Worm (Caenorhabditis elegans) whole organism, L3 larva: ENCODE results near the gene C08F11.13.
"Not testable (repeated sequence)": the region's sequence is repeated elsewhere in the genome, so short reads cannot be mapped to it uniquely, and the experiment has no call there.

Experiments
- ama-1 ChIP-seq: fragments of 150-350 bp; optimal IDR thresholded peaks from 2 replicates; lab custom pipeline; 2018
- ceh-16 ChIP-seq: sonication (generic microtip); optimal IDR thresholded peaks from 2 replicates; lab custom pipeline; 2017; ENCODE audit warnings: missing biosample characterization, missing genetic modification characterization
- daf-12 ChIP-seq: fragments of 150-350 bp; optimal IDR thresholded peaks from 2 replicates; lab custom pipeline; 2014; ENCODE audit warnings: missing biosample characterization, missing genetic modification reagents, missing genetic modification characterization
- egl-27 ChIP-seq: sonication (generic microtip); optimal IDR thresholded peaks from 4 replicates; lab custom pipeline; 2017; ENCODE audit warnings: missing biosample characterization, missing genetic modification reagents, missing genetic modification characterization
- elt-1 ChIP-seq: fragments of 150-350 bp; optimal IDR thresholded peaks from 2 replicates; lab custom pipeline; 2014; ENCODE audit warnings: missing biosample characterization, missing genetic modification characterization
- elt-3 ChIP-seq, 3 experiments: fragments of 150-350 bp in 1 of 3; sonication (generic microtip) in 2 of 3; optimal IDR thresholded peaks; 2 replicates in 2 of 3; 4 replicates in 1 of 3; lab custom pipeline; 2014 to 2017; ENCODE audit warnings: missing biosample characterization in 3 of 3, missing genetic modification characterization in 3 of 3
- nhr-12 ChIP-seq: fragments of 150-350 bp; optimal IDR thresholded peaks from 2 replicates; lab custom pipeline; 2014; ENCODE audit warnings: missing biosample characterization, missing genetic modification characterization
- nhr-23 ChIP-seq: fragments of 150-350 bp; optimal IDR thresholded peaks from 2 replicates; lab custom pipeline; 2014; ENCODE audit warnings: missing biosample characterization, missing genetic modification reagents, missing genetic modification characterization
- pqm-1 ChIP-seq: fragments of 150-350 bp; optimal IDR thresholded peaks from 2 replicates; lab custom pipeline; 2017; ENCODE audit warnings: missing biosample characterization, missing genetic modification characterization, inconsistent platforms
- skn-1 ChIP-seq: fragments of 150-350 bp; optimal IDR thresholded peaks from 2 replicates; lab custom pipeline; 2014; ENCODE audit warnings: missing biosample characterization, missing genetic modification characterization
- snpc-4 ChIP-seq: fragments of 150-350 bp; optimal IDR thresholded peaks from 2 replicates; lab custom pipeline; 2014; ENCODE audit warnings: missing biosample characterization, missing genetic modification characterization
- tbx-2 ChIP-seq: sonication (generic microtip); optimal IDR thresholded peaks from 2 replicates; lab custom pipeline; 2016; ENCODE audit warnings: mild to moderate bottlenecking, missing genetic modification characterization, missing compliant biosample characterization
- ztf-11 ChIP-seq: fragments of 150-350 bp; optimal IDR thresholded peaks from 2 replicates; lab custom pipeline; 2014; ENCODE audit warnings: missing biosample characterization, missing genetic modification characterization

DNA sequence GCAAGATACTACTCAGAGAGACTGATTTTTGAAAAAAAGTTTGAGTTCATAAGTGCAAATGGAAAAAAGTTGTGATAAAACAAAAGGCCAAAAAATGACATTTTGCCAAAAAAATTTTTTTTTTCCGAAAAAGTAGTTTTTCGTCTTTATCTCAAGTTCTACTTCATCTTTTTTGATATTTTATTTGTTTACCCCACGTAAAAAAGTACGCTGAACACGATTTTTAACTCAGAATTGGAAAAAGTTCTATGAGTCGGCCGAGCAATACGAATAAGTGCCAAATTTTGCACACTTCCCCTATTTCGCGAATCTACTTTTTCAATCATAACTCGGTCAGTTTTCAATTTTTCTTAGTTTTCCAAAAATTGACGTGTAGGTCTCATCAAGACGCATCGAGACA, 30.7 kb downstream of the C08F11.13 start, which contains the start of gene sru-16:
- TF ChIP-seq ceh-16 (tag; lab: Kevin White, UChicago); ama-1 (lab: Kevin White, UChicago); tbx-2 (tag; lab: Kevin White, UChicago); snpc-4 (tag; lab: Kevin White, UChicago); skn-1 (tag; lab: Kevin White, UChicago); elt-3 (tag; optimal IDR thresholded peaks at IDR 0.05; lab: Kevin White, UChicago); egl-27 (tag; lab: Kevin White, UChicago); ztf-11 (tag; lab: Kevin White, UChicago); nhr-12 (tag; lab: Kevin White, UChicago); daf-12 (tag; lab: Kevin White, UChicago); pqm-1 (tag; lab: Kevin White, UChicago); elt-1 (tag; lab: Kevin White, UChicago); nhr-23 (tag; lab: Kevin White, UChicago): not testable (repeated sequence)
